Worm (Caenorhabditis elegans) whole organism, young adult: ENCODE results near the gene Y17G7B.23.

Experiments
- C06A6.2 ChIP-seq: fragments of 200-800 bp; sonication (Bioruptor generic); conservative IDR thresholded peaks from 2 replicates; pipeline ENCODE4 v1.3.6; 2022; ENCODE audit warnings: missing genetic modification characterization, missing compliant biosample characterization
- F10E7.11 ChIP-seq: sonication (generic microtip); optimal IDR thresholded peaks from 2 replicates; lab custom pipeline; 2017; ENCODE audit warnings: mild to moderate bottlenecking, missing genetic modification characterization, moderate library complexity, missing compliant biosample characterization
- F23B12.7 ChIP-seq: sonication (generic microtip); optimal IDR thresholded peaks from 2 replicates; lab custom pipeline; 2017; ENCODE audit warnings: missing genetic modification characterization, mild to moderate bottlenecking, missing compliant biosample characterization, antibody characterized with exemption, moderate library complexity; ENCODE audit not compliant: insufficient read depth
- F57A8.1 ChIP-seq: fragments of 200-800 bp; sonication (Bioruptor generic); optimal IDR thresholded peaks from 2 replicates; lab custom pipeline; 2018; ENCODE audit warnings: mild to moderate bottlenecking, missing genetic modification characterization, moderate library complexity, missing compliant biosample characterization
- F57C9.4 ChIP-seq: sonication (generic microtip); optimal IDR thresholded peaks from 2 replicates; lab custom pipeline; 2017; ENCODE audit warnings: mild to moderate bottlenecking, missing genetic modification characterization, missing compliant biosample characterization
- T26A5.8 ChIP-seq: sonication (generic microtip); optimal IDR thresholded peaks from 2 replicates; lab custom pipeline; 2016; ENCODE audit warnings: missing genetic modification characterization, missing compliant biosample characterization
- Y56A3A.18 ChIP-seq: fragments of 200-800 bp; sonication (Bioruptor generic); IDR thresholded peaks from 2 replicates; pipeline ENCODE4 v1.3.6; 2022; ENCODE audit warnings: missing genetic modification reagents, missing genetic modification characterization, missing compliant biosample characterization
- Y67H2A.10 ChIP-seq: fragments of 200-800 bp; sonication (Bioruptor generic); conservative IDR thresholded peaks from 2 replicates; pipeline ENCODE4 v1.3.6; 2022; ENCODE audit warnings: missing genetic modification reagents, missing genetic modification characterization, missing compliant biosample characterization
- Y79H2A.3 ChIP-seq: fragments of 200-800 bp; sonication (Bioruptor generic); conservative IDR thresholded peaks from 2 replicates; pipeline ENCODE4 v1.3.6; 2022; ENCODE audit warnings: missing genetic modification reagents, missing genetic modification characterization, missing compliant biosample characterization
- Y95B8A.8 ChIP-seq: fragments of 200-800 bp; sonication (Bioruptor generic); IDR thresholded peaks from 2 replicates; pipeline ENCODE4 v1.3.6; 2022; ENCODE audit warnings: missing genetic modification reagents, missing genetic modification characterization, missing compliant biosample characterization
- ZK185.1 ChIP-seq: sonication (generic microtip); optimal IDR thresholded peaks from 2 replicates; lab custom pipeline; 2016; ENCODE audit warnings: mild to moderate bottlenecking, missing genetic modification characterization, missing compliant biosample characterization; ENCODE audit not compliant: poor library complexity, severe bottlenecking
- ama-1 ChIP-seq, 3 experiments: fragments of 150-350 bp in 1 of 3; sonication (generic microtip) in 2 of 3; optimal IDR thresholded peaks; 2 replicates each; lab custom pipeline; 2014 to 2018; ENCODE audit warnings: missing biosample characterization in 2 of 3, missing genetic modification characterization in 2 of 3, missing genetic modification reagents in 2 of 3
- aptf-3 ChIP-seq: fragments of 200-800 bp; sonication (Bioruptor generic); IDR thresholded peaks from 2 replicates; pipeline ENCODE4 v1.3.6; 2022; ENCODE audit warnings: missing genetic modification characterization, missing compliant biosample characterization
- atf-7 ChIP-seq: sonication (generic microtip); optimal IDR thresholded peaks from 2 replicates; lab custom pipeline; 2017; ENCODE audit warnings: mild to moderate bottlenecking, missing genetic modification characterization, missing compliant biosample characterization
- athp-1 ChIP-seq: sonication (generic microtip); optimal IDR thresholded peaks from 2 replicates; lab custom pipeline; 2017; ENCODE audit warnings: mild to moderate bottlenecking, missing genetic modification characterization, missing compliant biosample characterization
- attf-3 ChIP-seq: fragments of 200-800 bp; sonication (Bioruptor generic); conservative IDR thresholded peaks from 2 replicates; pipeline ENCODE4 v1.3.6; 2022; ENCODE audit warnings: missing genetic modification reagents, missing genetic modification characterization, missing compliant biosample characterization
- cebp-1 ChIP-seq, 2 experiments: fragments of 200-800 bp in 1 of 2; sonication (Bioruptor generic) in 1 of 2; sonication (generic microtip) in 1 of 2; IDR thresholded peaks in 1 of 2; optimal IDR thresholded peaks in 1 of 2; 2 replicates each; pipeline versions ENCODE4 v1.3.6 to Lab custom; 2017 to 2022; ENCODE audit warnings: missing compliant biosample characterization in 2 of 2, missing genetic modification characterization in 2 of 2, mild to moderate bottlenecking in 1 of 2, missing genetic modification reagents in 1 of 2, moderate library complexity in 1 of 2
- ceh-27 ChIP-seq: fragments of 200-800 bp; sonication (Bioruptor generic); optimal IDR thresholded peaks from 2 replicates; lab custom pipeline; 2018; ENCODE audit warnings: mild to moderate bottlenecking, missing genetic modification characterization, moderate library complexity, missing compliant biosample characterization
- ceh-58 ChIP-seq: fragments of 200-800 bp; sonication (Bioruptor generic); IDR thresholded peaks from 2 replicates; pipeline ENCODE4 v1.3.6; 2022; ENCODE audit warnings: missing genetic modification characterization, missing compliant biosample characterization
- dox-1 ChIP-seq: fragments of 200-800 bp; sonication (Bioruptor generic); IDR thresholded peaks from 2 replicates; pipeline ENCODE4 v1.3.6; 2022; ENCODE audit warnings: missing genetic modification reagents, missing genetic modification characterization, missing compliant biosample characterization
- egl-18 ChIP-seq: fragments of 200-800 bp; sonication (Bioruptor generic); IDR thresholded peaks from 2 replicates; pipeline ENCODE4 v1.3.6; 2022; ENCODE audit warnings: missing genetic modification reagents, missing genetic modification characterization, missing compliant biosample characterization
- egrh-3 ChIP-seq: fragments of 200-800 bp; sonication (Bioruptor generic); IDR thresholded peaks from 2 replicates; pipeline ENCODE4 v1.3.6; 2022; ENCODE audit warnings: missing genetic modification reagents, missing genetic modification characterization, missing compliant biosample characterization
- ekl-4 ChIP-seq: fragments of 200-800 bp; sonication (Bioruptor generic); IDR thresholded peaks from 2 replicates; pipeline ENCODE4 v1.3.6; 2022; ENCODE audit warnings: missing genetic modification reagents, missing genetic modification characterization, missing compliant biosample characterization
- fkh-3 ChIP-seq: sonication (generic microtip); optimal IDR thresholded peaks from 2 replicates; lab custom pipeline; 2016; ENCODE audit warnings: mild to moderate bottlenecking, missing genetic modification characterization, missing compliant biosample characterization
- lag-1 ChIP-seq: fragments of 200-800 bp; sonication (Bioruptor generic); IDR thresholded peaks from 2 replicates; pipeline ENCODE4 v1.3.6; 2022; ENCODE audit warnings: missing genetic modification reagents, missing genetic modification characterization, missing compliant biosample characterization
- let-607 ChIP-seq, 2 experiments: fragments of 200-800 bp in 1 of 2; sonication (Bioruptor generic) in 1 of 2; sonication (generic microtip) in 1 of 2; optimal IDR thresholded peaks; 2 replicates each; lab custom pipeline; 2016 to 2018; ENCODE audit warnings: mild to moderate bottlenecking in 2 of 2, missing compliant biosample characterization in 2 of 2, missing genetic modification characterization in 2 of 2, moderate library complexity in 2 of 2, missing genotype in 1 of 2
- lir-1 ChIP-seq: fragments of 200-800 bp; sonication (Bioruptor generic); conservative IDR thresholded peaks from 2 replicates; pipeline ENCODE4 v1.3.6; 2022; ENCODE audit warnings: missing genetic modification reagents, missing genetic modification characterization, missing compliant biosample characterization
- madf-8 ChIP-seq: fragments of 200-800 bp; sonication (Bioruptor generic); conservative IDR thresholded peaks from 2 replicates; pipeline ENCODE4 v1.3.6; 2022; ENCODE audit warnings: missing genetic modification reagents, missing genetic modification characterization, missing compliant biosample characterization
- mcd-1 ChIP-seq: fragments of 200-800 bp; sonication (Bioruptor generic); IDR thresholded peaks from 2 replicates; pipeline ENCODE4 v1.3.6; 2022; ENCODE audit warnings: missing genetic modification reagents, missing genetic modification characterization, missing compliant biosample characterization
- mel-28 ChIP-seq: sonication (generic microtip); optimal IDR thresholded peaks from 2 replicates; lab custom pipeline; 2016; ENCODE audit warnings: borderline replicate concordance, mild to moderate bottlenecking, missing genetic modification characterization, missing compliant biosample characterization
- nfya-1 ChIP-seq: sonication (generic microtip); optimal IDR thresholded peaks from 2 replicates; lab custom pipeline; 2017; ENCODE audit warnings: antibody characterized with exemption, missing compliant biosample characterization, missing genetic modification characterization, borderline replicate concordance; ENCODE audit not compliant: insufficient read depth
- nfyb-1 ChIP-seq: fragments of 200-800 bp; sonication (Bioruptor generic); IDR thresholded peaks from 2 replicates; pipeline ENCODE4 v1.3.6; 2022; ENCODE audit warnings: missing genetic modification reagents, missing genetic modification characterization, missing compliant biosample characterization
- nhr-120 ChIP-seq: fragments of 200-800 bp; sonication (Bioruptor generic); IDR thresholded peaks from 2 replicates; pipeline ENCODE4 v1.3.6; 2022; ENCODE audit warnings: missing genetic modification characterization, missing compliant biosample characterization
- nhr-80 ChIP-seq: sonication (generic microtip); optimal IDR thresholded peaks from 2 replicates; lab custom pipeline; 2016; ENCODE audit warnings: missing genetic modification characterization, missing compliant biosample characterization
- pha-4 ChIP-seq: fragments of 150-350 bp; sonication (generic microtip); optimal IDR thresholded peaks from 2 replicates; lab custom pipeline; 2014; ENCODE audit warnings: missing biosample characterization, missing genetic modification reagents, missing genetic modification characterization
- rcor-1 ChIP-seq: fragments of 200-800 bp; sonication (Bioruptor generic); IDR thresholded peaks from 2 replicates; pipeline ENCODE4 v1.3.6; 2022; ENCODE audit warnings: missing genetic modification reagents, missing genetic modification characterization, missing compliant biosample characterization
- sea-2 ChIP-seq: fragments of 200-800 bp; sonication (Bioruptor generic); IDR thresholded peaks from 2 replicates; pipeline ENCODE4 v1.3.6; 2022; ENCODE audit warnings: missing genetic modification characterization, missing compliant biosample characterization
- snpc-1.3 ChIP-seq: sonication (generic microtip); optimal IDR thresholded peaks from 2 replicates; lab custom pipeline; 2017; ENCODE audit warnings: missing genetic modification characterization, mild to moderate bottlenecking, missing compliant biosample characterization, antibody characterized with exemption, moderate library complexity, missing genotype, missing genetic modification reagents; ENCODE audit not compliant: insufficient read depth
- snpc-3.4 ChIP-seq: sonication (generic microtip); optimal IDR thresholded peaks from 2 replicates; lab custom pipeline; 2017; ENCODE audit warnings: missing genetic modification characterization, mild to moderate bottlenecking, missing compliant biosample characterization, antibody characterized with exemption, moderate library complexity, missing genotype, missing genetic modification reagents
- sptf-2 ChIP-seq: fragments of 200-800 bp; sonication (Bioruptor generic); optimal IDR thresholded peaks from 2 replicates; lab custom pipeline; 2018; ENCODE audit warnings: mild to moderate bottlenecking, missing genetic modification characterization, missing compliant biosample characterization
- tbp1 ChIP-seq: fragments of 200-800 bp; sonication (Bioruptor generic); optimal IDR thresholded peaks from 2 replicates; lab custom pipeline; 2018; ENCODE audit warnings: mild to moderate bottlenecking, missing genetic modification characterization, missing compliant biosample characterization
- unc-62 ChIP-seq: fragments of 150-350 bp; optimal IDR thresholded peaks from 2 replicates; lab custom pipeline; 2014; ENCODE audit warnings: missing biosample characterization, missing genetic modification reagents, missing genetic modification characterization
- xnd-1 ChIP-seq: sonication (generic microtip); optimal IDR thresholded peaks from 2 replicates; lab custom pipeline; 2016; ENCODE audit warnings: missing genotype, missing genetic modification reagents, missing genetic modification characterization, missing compliant biosample characterization
- zim-3 ChIP-seq: sonication (generic microtip); optimal IDR thresholded peaks from 2 replicates; lab custom pipeline; 2017; ENCODE audit warnings: mild to moderate bottlenecking, missing genetic modification characterization, moderate library complexity, missing compliant biosample characterization
- ztf-28 ChIP-seq: fragments of 200-800 bp; sonication (Bioruptor generic); IDR thresholded peaks from 2 replicates; pipeline ENCODE4 v1.3.6; 2022; ENCODE audit warnings: missing genetic modification reagents, missing genetic modification characterization, missing compliant biosample characterization

Gene Y17G7B.23

DNA sequence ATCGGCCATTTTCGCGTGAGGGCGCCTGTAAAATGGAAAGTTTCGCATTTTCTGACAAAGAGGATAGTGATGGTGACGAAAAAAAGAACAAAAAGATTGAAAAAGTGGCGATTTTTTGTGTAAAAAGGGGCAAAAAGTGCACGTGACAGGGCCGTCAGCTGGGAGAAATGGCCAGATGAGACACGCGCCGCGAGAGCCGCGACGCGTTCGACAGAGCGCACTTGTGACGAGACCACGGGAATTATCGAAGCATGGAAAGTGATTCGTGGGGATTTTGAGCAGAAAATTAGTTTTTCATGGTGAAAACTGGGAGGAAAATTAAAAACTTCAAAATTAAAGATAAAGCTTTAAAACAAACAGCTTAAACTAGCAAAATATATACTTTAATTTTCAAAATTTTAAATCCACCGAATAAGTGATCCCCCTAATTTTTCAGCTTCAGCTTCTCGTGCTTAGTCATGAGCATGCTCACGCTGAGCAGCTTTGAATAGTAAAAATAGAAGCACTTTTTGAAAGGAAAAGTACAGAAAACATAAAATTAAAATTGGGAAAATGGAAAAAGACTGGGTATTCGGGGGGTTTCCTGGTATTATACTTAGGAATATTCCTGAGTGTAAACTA lies 31.4 kb upstream of the Y17G7B.23 start, which contains the start of gene W03C9.5 (continued):
- TF ChIP-seq nfya-1, result no peak
- peak; percentile 91 for TF ChIP-seq lir-1 (GFP tag; lab: Robert Waterston, UW)
- TF ChIP-seq madf-8 (GFP tag; lab: Robert Waterston, UW), result no peak
- no peak for TF ChIP-seq lag-1
- peak; percentile 92 for TF ChIP-seq ekl-4 (GFP tag; lab: Robert Waterston, UW)
- peak; percentile 90 for TF ChIP-seq Y95B8A.8
- TF ChIP-seq attf-3 (GFP tag; lab: Robert Waterston, UW), result peak; percentile 81
- TF ChIP-seq ama-1 (optimal IDR thresholded peaks at IDR 0.05; lab: Kevin White, UChicago), result no peak
- TF ChIP-seq ama-1 (GFP tag; optimal IDR thresholded peaks at IDR 0.05; lab: Kevin White, UChicago), result no peak
- no peak for TF ChIP-seq F57C9.4 (tag; lab: Kevin White, UChicago)
- TF ChIP-seq let-607 (tag; optimal IDR thresholded peaks at IDR 0.05; lab: Kevin White, UChicago), result peak; percentile 57 to 75
- no peak for TF ChIP-seq aptf-3 (GFP tag; lab: Robert Waterston, UW)
- no peak for TF ChIP-seq nhr-120 (GFP tag; lab: Robert Waterston, UW)
- TF ChIP-seq tbp1 (GFP tag; lab: Kevin White, UChicago), result peak; percentile 73
- no peak for TF ChIP-seq F10E7.11
- TF ChIP-seq F57A8.1, result no peak
- peak; percentile 66 for TF ChIP-seq cebp-1 (GFP tag; IDR thresholded peaks at IDR 0.05; lab: Robert Waterston, UW)
- peak; percentile 88 for TF ChIP-seq cebp-1 (tag; optimal IDR thresholded peaks at IDR 0.05; lab: Kevin White, UChicago)
- no peak for TF ChIP-seq mel-28 (tag; lab: Kevin White, UChicago)
- TF ChIP-seq egl-18 (GFP tag; lab: Robert Waterston, UW), result 0 out of 2 replicates have a peak, but pooled peaks have one; percentile 51
- peak; percentile 76 for TF ChIP-seq egrh-3 (GFP tag; lab: Robert Waterston, UW)
- TF ChIP-seq sea-2 (GFP tag; lab: Robert Waterston, UW), result no peak
- no peak for TF ChIP-seq snpc-1.3 (tag; lab: Kevin White, UChicago)
- peak; percentile 93 for TF ChIP-seq dox-1 (GFP tag; lab: Robert Waterston, UW)
- TF ChIP-seq Y56A3A.18, result no peak
- peak; percentile 93 for TF ChIP-seq ztf-28
- peak; percentile 18 for TF ChIP-seq unc-62 (GFP tag; lab: Kevin White, UChicago)
- peak; percentile 72 for TF ChIP-seq nfyb-1 (GFP tag; lab: Robert Waterston, UW)
- no peak for TF ChIP-seq xnd-1 (tag; lab: Kevin White, UChicago)
- peak; percentile 98 for TF ChIP-seq mcd-1 (GFP tag; lab: Robert Waterston, UW)
- peak; percentile 96 for TF ChIP-seq ceh-27
- peak; percentile 88 for TF ChIP-seq pha-4 (tag; lab: Kevin White, UChicago)
- peak; percentile 70 for TF ChIP-seq zim-3 (tag; lab: Kevin White, UChicago)
- TF ChIP-seq rcor-1 (GFP tag; lab: Robert Waterston, UW), result peak; percentile 78
- no peak for TF ChIP-seq ceh-58 (GFP tag; lab: Robert Waterston, UW)
- no peak for TF ChIP-seq T26A5.8
- peak; percentile 70 for TF ChIP-seq atf-7 (tag; lab: Kevin White, UChicago)
- TF ChIP-seq C06A6.2 (GFP tag; lab: Robert Waterston, UW), result no peak; the same call in 1 of the 2 replicates
- peak; percentile 87 for TF ChIP-seq athp-1 (tag; lab: Kevin White, UChicago)
- TF ChIP-seq fkh-3 (tag; lab: Kevin White, UChicago), result no peak
- TF ChIP-seq Y79H2A.3, result peak; percentile 14; the same call in 1 of the 2 replicates
- peak; percentile 71 for TF ChIP-seq ZK185.1 (tag; lab: Kevin White, UChicago)
- peak; percentile 93 for TF ChIP-seq Y67H2A.10 (GFP tag; lab: Robert Waterston, UW)
- TF ChIP-seq sptf-2 (GFP tag; lab: Kevin White, UChicago), result no peak
- TF ChIP-seq nhr-80 (tag; lab: Kevin White, UChicago), result peak; percentile 94
- peak; percentile 94 for TF ChIP-seq F23B12.7 (tag; lab: Kevin White, UChicago)
- no peak for TF ChIP-seq snpc-3.4 (tag; lab: Kevin White, UChicago)
